Worm (Caenorhabditis elegans) whole organism, L4/young adult: Measurements from ENCODE around the gene try-4.
A peak's percentile ranks its signal among the peaks of the same experiment; 100 is the strongest.

ENCODE experiments used
- W03F9.2 ChIP-seq: fragments of 150-350 bp; optimal IDR thresholded peaks from 2 replicates; lab custom pipeline; 2014; ENCODE audit warnings: missing biosample characterization, missing genetic modification characterization
- dao-5 ChIP-seq: sonication (generic microtip); optimal IDR thresholded peaks from 2 replicates; lab custom pipeline; 2016; ENCODE audit warnings: missing genotype, missing genetic modification characterization, moderate library complexity, missing compliant biosample characterization
- him-1 ChIP-seq: sonication (generic microtip); optimal IDR thresholded peaks from 2 replicates; lab custom pipeline; 2016; ENCODE audit warnings: missing genotype, missing genetic modification reagents, missing genetic modification characterization, missing compliant biosample characterization

The try-4 gene

DNA sequence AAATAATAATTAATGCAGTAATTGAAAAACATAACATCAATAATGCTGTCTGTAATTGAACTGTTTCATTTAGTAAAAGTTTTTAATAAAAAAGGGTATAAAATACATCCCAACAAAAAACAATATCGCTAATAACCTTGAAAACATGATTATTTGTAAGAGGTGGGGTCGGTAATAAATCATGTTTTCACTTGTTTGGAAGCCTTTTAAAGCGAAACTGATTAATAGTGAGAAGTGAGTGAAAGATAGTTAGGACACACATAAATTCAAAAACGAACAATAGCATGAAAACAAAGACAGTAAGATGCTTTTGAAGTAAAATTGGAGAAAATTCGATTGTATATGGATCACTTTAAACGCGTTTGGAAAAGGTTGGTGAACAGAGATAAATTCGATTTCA is at the start of gene try-4:
Gene try-4, minus strand, starts transcription at position 74 of the 400 bp plus-strand sequence.
- no peak for TF ChIP-seq him-1 (tag; lab: Kevin White, UChicago)
- TF ChIP-seq W03F9.2 (tag; lab: Kevin White, UChicago): no peak
- no peak for TF ChIP-seq dao-5 (tag; lab: Kevin White, UChicago)

DNA sequence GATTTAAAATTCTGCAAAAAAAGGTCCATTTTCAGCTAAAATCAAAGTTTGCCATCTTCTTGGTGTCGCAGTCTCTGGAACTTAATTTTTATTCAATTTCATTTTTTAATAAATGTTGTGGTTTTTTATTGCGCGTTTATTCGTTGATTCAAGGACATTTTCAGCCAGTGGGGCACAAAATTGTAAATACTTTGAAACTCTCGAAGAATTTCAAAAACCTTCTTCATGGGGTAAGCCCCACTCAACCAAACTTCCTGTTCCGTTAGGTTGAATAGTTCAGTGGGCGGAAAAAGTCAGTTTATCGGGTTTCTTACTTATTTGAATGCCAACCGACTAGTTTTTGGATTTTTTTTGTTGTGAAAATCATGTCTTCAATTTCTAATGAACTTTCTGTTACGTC is 49.2 kb upstream of the try-4 start, which contains the start of gene ttll-9:
Gene ttll-9, plus strand, starts transcription at position 301 of the 400 bp plus-strand sequence.
- TF ChIP-seq dao-5 (tag; lab: Kevin White, UChicago) (no peak), him-1 (tag; lab: Kevin White, UChicago) (no peak), W03F9.2 (tag; lab: Kevin White, UChicago) (no peak)

DNA sequence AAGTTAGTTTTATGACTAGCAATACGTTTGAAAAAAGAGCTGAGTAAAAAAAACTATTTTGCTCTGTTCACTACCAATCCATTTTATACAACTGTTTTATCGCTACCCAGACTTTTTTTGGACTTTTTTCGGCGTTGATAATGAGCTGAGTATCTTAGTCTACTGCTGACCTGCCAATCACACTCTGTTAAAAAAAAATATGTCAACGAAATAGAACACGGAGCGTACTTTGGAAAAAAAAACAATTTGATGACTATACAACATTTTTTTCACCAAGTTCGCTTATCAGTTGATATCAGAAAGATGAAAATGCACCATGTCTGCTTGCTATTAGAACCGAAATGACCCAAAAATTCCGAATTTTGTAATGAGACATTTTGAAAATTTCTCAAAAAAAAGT is 48.8 kb upstream of the try-4 start:
- no peak for TF ChIP-seq him-1 (tag; lab: Kevin White, UChicago)
- TF ChIP-seq W03F9.2 (tag; lab: Kevin White, UChicago): no peak
- TF ChIP-seq dao-5 (tag; lab: Kevin White, UChicago): no peak

DNA sequence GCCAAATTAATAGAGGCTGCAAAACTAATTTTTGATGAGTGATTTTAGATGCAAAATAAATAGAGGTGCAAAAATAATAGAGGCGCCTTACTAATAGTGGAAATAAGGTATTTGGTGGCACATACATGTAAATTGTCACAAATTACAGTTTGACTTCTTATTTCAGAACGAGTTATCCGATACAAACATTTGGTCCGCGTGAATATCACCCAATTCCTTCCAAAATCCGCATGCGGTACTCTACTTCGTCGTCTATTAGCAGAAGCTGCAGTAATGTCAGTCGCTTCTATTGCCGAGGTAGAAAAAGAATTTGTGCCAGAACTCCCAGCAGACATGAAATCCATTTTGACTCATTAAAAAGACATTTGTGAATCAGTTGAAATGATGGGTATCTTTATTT is 46.0 kb upstream of the try-4 start:
- TF ChIP-seq W03F9.2 (tag; lab: Kevin White, UChicago) (no peak), him-1 (tag; lab: Kevin White, UChicago) (no peak), dao-5 (tag; lab: Kevin White, UChicago) (no peak)

DNA sequence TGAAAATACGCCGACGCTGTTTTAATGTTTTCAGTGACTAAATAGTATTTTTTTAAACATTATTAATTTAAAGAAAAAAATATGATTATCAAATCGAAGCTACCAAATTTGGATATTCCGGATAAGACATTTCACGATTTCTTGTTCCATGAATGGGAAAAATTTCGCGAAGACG is 43.0 kb upstream of the try-4 start, which contains the start of gene acs-12:
Gene acs-12, plus strand, starts transcription at position 76 of the 175 bp plus-strand sequence.
- TF ChIP-seq W03F9.2 (tag; lab: Kevin White, UChicago) (no peak), dao-5 (tag; lab: Kevin White, UChicago) (no peak), him-1 (tag; lab: Kevin White, UChicago) (no peak)

DNA sequence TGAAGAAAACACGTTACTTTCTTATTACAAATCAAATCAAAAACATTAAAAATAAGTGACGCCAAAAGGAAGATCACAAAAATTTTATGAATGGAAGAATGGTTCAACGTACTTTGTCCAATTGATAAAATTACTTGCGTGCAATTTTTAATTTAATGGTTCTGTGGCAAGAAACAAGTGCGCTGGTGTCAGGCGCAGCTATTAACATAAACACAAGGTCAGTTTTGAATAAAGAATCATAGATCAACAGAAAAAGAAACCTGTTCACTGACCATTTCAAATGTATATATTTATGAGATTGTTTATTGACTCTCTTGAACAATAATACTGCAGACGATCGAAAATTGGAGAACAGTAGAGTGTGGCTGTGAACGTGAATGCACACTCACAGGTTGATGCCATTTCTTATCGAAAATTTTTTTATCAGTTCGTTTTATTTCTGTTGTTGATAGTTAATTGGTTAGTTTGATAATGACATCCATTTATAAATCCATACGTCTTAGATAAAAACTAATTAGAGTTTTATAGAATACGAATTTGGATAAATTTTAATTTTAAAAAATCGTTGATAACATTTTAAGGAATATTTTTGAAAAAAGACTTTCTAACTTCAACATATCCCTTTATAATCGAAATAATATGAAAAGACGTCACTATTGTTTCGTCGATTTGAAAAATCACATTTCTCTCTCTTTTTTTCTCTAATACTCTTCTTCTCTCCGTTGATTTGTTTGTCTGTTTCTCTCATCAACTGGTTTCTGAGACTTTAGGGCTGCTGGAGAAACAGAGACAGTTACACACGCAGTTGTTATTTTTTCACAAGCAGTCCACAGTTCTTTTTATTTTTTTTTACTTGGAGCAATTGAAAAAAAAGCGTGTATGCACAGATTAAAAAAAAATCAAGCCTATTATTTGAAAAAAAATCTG is 42.5 kb upstream of the try-4 start, which contains the start of gene amx-3:
Gene amx-3, minus strand, starts transcription at position 548 of the 927 bp plus-strand sequence.
- TF ChIP-seq him-1 (tag; lab: Kevin White, UChicago): no peak
- TF ChIP-seq W03F9.2 (tag; lab: Kevin White, UChicago): no peak
- no peak for TF ChIP-seq dao-5 (tag; lab: Kevin White, UChicago)

DNA sequence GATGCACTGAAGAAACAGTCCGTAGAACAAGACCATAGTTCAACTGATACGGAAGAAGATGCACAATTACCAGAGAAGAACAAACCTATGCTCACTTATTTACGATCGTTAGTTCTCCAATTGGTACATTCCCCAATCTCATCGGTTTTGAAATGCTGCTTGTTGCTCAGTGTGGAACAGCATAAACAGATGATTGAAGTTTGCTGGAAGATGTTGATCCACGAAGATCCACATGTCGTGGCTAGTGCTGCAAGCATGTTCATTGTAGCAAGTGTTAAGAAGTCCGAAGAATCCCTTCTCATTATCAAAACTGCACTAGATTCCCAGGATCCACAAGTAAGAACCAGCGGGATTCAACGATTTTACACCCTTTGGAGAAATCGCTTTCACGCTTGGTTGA is 30.9 kb upstream of the try-4 start:
- TF ChIP-seq dao-5 (tag; lab: Kevin White, UChicago): no peak
- TF ChIP-seq W03F9.2 (tag; lab: Kevin White, UChicago): no peak
- no peak for TF ChIP-seq him-1 (tag; lab: Kevin White, UChicago)

DNA sequence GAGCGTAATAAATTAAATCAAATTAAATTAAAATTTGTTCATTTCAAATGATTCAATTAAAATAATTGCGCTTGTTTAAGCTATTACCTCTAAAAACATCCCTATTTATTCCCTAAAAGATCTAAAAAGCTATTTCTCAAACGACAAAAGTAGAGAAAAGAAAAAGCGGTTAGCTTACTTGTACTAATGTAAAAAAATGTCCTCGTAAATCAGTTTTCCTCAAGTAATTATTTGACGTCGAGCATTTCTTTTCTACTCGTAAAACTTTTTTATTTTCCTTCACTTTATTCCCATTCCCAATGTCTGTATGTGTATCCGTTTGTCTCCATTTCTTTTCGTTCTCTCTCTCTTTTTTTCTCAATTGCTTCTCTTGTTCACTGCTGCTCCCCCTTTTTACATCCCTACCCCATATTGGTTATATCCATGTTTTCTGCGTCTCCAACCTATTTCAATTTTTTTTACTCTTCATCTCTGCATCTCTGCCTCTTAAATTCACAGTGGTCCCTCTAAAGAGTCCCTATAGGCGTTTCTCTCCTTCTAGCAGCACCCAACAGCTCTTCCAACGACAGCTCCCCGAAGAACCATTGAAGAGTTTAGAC is 18.2 kb upstream of the try-4 start, which contains the start of gene unc-80:
Gene unc-80, plus strand, starts transcription at position 533 of the 599 bp plus-strand sequence.
- TF ChIP-seq dao-5 (tag; lab: Kevin White, UChicago) (no peak), him-1 (tag; lab: Kevin White, UChicago) (peak; percentile 65)

DNA sequence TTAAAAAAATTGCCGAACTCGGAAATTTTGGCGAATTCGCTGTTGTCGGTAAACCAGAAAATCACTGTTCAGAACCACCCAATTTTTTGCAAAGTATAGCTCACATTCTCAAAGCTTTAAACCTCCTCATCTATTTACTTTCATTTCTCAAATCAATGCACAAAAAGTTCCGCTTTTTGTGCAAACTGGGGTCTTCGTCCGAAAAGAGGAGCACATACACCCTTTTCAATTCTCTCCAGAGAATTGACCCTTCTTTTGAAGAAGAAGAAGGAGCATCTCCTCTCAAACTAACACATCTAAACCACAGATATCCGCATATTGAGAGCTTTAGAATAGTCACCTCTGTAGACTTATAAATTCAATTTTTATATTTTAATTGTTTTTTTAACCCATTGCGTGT is 14.4 kb upstream of the try-4 start:
- TF ChIP-seq W03F9.2 (tag; lab: Kevin White, UChicago) (no peak), dao-5 (tag; lab: Kevin White, UChicago) (no peak), him-1 (tag; lab: Kevin White, UChicago) (no peak)

DNA sequence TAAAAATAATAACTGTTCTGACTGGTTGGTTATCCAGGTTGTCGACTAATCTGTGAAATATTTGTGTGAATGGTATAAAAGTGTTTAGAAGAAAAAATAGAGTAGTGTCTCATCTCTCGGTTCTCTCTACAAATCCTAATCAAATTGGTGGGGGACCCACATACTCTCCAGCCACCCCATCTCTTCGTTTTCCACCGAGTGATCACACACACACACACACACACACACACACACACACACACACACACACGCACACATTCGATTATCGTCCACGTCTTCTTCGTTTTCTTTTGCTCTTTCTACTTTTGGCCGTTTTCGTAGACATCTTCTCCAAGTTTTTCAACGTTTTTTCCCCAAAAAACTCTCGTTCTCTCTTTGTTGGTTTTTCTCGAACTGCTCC is 12.2 kb upstream of the try-4 start:
- TF ChIP-seq him-1 (tag; lab: Kevin White, UChicago): no peak

DNA sequence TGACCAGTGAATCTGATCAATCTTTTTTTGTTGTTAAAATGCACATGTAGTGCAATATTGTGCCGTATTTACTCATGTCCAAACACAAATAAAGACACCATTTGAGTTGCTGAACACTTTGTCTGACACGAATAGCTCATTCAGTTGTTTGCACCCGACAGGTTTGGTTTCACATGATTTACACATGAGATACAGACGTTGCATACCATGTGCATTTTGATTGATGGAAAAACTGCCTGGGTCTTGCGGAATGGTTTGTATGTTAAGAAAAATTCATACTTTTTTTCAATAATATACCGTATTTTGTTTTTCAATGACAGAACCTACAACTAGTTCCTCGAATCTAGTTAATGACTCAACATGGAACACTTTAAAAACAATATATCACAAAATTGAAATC is 10.2 kb upstream of the try-4 start:
- TF ChIP-seq W03F9.2 (tag; lab: Kevin White, UChicago): no peak
- no peak for TF ChIP-seq dao-5 (tag; lab: Kevin White, UChicago)
- no peak for TF ChIP-seq him-1 (tag; lab: Kevin White, UChicago)

DNA sequence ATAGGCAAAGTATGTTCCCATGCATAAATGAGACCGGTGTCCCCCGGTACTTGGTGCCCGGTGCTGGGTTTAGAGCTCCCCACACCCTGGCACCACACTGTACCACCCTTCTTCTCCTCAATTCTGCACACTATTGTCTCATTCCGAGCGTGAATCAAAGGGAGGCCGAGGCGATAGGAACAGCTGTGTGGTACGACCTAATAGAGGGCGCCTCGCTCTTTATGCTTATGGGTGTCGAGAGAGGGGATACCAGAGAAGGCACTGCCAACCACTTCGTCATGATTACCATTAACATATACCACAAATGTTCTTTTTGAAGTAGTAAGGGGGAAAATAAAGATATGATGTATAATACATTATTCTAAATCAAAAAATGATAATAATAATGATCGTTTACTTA is 9.7 kb upstream of the try-4 start:
- TF ChIP-seq dao-5 (tag; lab: Kevin White, UChicago) (no peak), W03F9.2 (tag; lab: Kevin White, UChicago) (no peak), him-1 (tag; lab: Kevin White, UChicago) (no peak)

DNA sequence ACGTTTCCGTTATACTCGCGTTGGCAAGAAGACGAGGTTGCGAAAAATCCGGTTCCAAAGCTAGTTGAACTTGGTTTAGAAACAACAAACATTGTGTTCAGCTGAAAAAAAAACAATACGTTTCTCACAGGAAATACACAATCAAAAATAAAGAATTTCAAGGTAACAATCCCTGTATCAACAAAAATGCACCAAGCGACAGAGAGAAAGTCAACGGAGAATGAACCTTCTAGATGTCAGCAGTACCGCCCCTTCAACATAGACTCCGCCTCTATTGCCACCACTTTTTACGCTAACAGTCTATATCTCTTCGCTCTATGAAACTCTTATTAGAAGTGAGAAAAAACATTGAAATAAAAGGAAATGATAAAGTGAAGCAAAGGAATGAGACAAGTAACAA is 7.4 kb upstream of the try-4 start, which contains the start of gene F31D4.8:
Gene F31D4.8, minus strand, starts transcription at position 101 of the 400 bp plus-strand sequence.
- TF ChIP-seq W03F9.2 (tag; lab: Kevin White, UChicago) (no peak), him-1 (tag; lab: Kevin White, UChicago) (no peak), dao-5 (tag; lab: Kevin White, UChicago) (no peak)

DNA sequence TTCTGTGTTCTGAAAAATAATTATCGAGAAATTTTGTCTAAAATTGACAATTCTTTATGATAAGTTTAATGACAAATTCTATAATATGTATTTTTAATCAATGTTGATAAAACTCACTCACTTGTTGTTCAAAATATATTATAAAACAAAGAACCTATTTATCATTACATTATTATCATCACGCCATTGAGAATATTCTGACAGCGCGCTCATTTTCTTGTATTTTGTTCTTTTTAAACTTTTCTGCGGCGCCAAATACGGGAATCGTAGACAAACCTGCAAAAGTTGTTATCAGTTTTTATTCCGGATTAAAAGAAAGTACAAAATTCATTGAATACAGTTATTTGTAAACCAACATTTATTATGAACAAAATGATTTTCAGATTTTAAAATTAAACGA is 5.5 kb upstream of the try-4 start:
- TF ChIP-seq W03F9.2 (tag; lab: Kevin White, UChicago): peak; percentile 33
- TF ChIP-seq dao-5 (tag; lab: Kevin White, UChicago): no peak
